Fruit fly (Drosophila melanogaster) whole organism, prepupa: ENCODE measurements around the gene CG14036.

ENCODE experiments used
- Blimp-1 ChIP-seq: fragments of 200-800 bp; sonication (Bioruptor generic); optimal IDR thresholded peaks from 3 replicates; lab custom pipeline; 2017; ENCODE audit warnings: missing biosample characterization, missing genetic modification characterization, mild to moderate bottlenecking, moderate library complexity, missing genetic modification reagents
- CG10631 ChIP-seq: fragments of 200-800 bp; sonication (Bioruptor generic); optimal IDR thresholded peaks from 2 replicates; lab custom pipeline; 2016; ENCODE audit warnings: missing biosample characterization, missing genetic modification characterization
- CG10669 ChIP-seq: fragments of 200-800 bp; sonication (Bioruptor generic); optimal IDR thresholded peaks from 3 replicates; lab custom pipeline; 2018; ENCODE audit warnings: missing biosample characterization, mild to moderate bottlenecking, missing genetic modification characterization, moderate library complexity
- CG11294 ChIP-seq: fragments of 200-800 bp; sonication (Bioruptor generic); IDR thresholded peaks from 2 replicates; pipeline ENCODE4 v1.3.6; 2022; ENCODE audit warnings: missing biosample characterization, missing genetic modification characterization
- CG11762 ChIP-seq: fragments of 200-800 bp; sonication (Bioruptor generic); optimal IDR thresholded peaks from 3 replicates; lab custom pipeline; 2016; ENCODE audit warnings: missing biosample characterization, missing genetic modification characterization; ENCODE audit not compliant: insufficient read depth
- CG11902 ChIP-seq: fragments of 200-800 bp; sonication (Bioruptor generic); optimal IDR thresholded peaks from 3 replicates; lab custom pipeline; 2016; ENCODE audit warnings: missing biosample characterization, missing genetic modification characterization
- CG15336 ChIP-seq: fragments of 200-800 bp; sonication (Bioruptor generic); IDR thresholded peaks from 2 replicates; pipeline ENCODE4 v1.3.6; 2022; ENCODE audit warnings: missing biosample characterization, missing genetic modification characterization
- CG1621 ChIP-seq: fragments of 200-800 bp; sonication (Bioruptor generic); optimal IDR thresholded peaks from 3 replicates; lab custom pipeline; 2018; ENCODE audit warnings: missing biosample characterization, mild to moderate bottlenecking, missing genetic modification characterization
- CG3032 ChIP-seq: fragments of 200-800 bp; optimal IDR thresholded peaks from 2 replicates; lab custom pipeline; 2019; ENCODE audit warnings: missing biosample characterization, mild to moderate bottlenecking, missing genetic modification characterization, moderate library complexity
- CG31627 ChIP-seq: fragments of 200-800 bp; sonication (Bioruptor generic); optimal IDR thresholded peaks from 3 replicates; lab custom pipeline; 2016; ENCODE audit warnings: missing biosample characterization, missing genetic modification characterization
- CG32006 ChIP-seq: fragments of 200-800 bp; sonication (Bioruptor generic); optimal IDR thresholded peaks from 3 replicates; lab custom pipeline; 2017; ENCODE audit warnings: missing biosample characterization, mild to moderate bottlenecking, missing genetic modification characterization
- CG4318 ChIP-seq: fragments of 200-800 bp; sonication (Bioruptor generic); optimal IDR thresholded peaks from 3 replicates; lab custom pipeline; 2017; ENCODE audit warnings: missing biosample characterization, mild to moderate bottlenecking, missing genetic modification characterization
- CG6163 ChIP-seq: fragments of 200-800 bp; sonication (Bioruptor generic); IDR thresholded peaks from 3 replicates; pipeline ENCODE4 v1.3.6; 2022; ENCODE audit warnings: missing biosample characterization, missing genetic modification characterization
- CG6276 ChIP-seq: fragments of 200-800 bp; sonication (Bioruptor generic); optimal IDR thresholded peaks from 2 replicates; lab custom pipeline; 2017; ENCODE audit warnings: missing biosample characterization, mild to moderate bottlenecking, missing genetic modification characterization
- CG6792 ChIP-seq: fragments of 200-800 bp; sonication (Bioruptor generic); optimal IDR thresholded peaks from 3 replicates; lab custom pipeline; 2016; ENCODE audit warnings: missing biosample characterization, missing genetic modification characterization
- CG6808 ChIP-seq: fragments of 200-800 bp; sonication (Bioruptor generic); optimal IDR thresholded peaks from 3 replicates; lab custom pipeline; 2017; ENCODE audit warnings: missing biosample characterization, missing genetic modification characterization, mild to moderate bottlenecking, moderate library complexity, missing genetic modification reagents
- CG7368 ChIP-seq: fragments of 200-800 bp; sonication (Bioruptor generic); optimal IDR thresholded peaks from 3 replicates; lab custom pipeline; 2016; ENCODE audit warnings: missing biosample characterization, missing genetic modification characterization
- CG8319 ChIP-seq: fragments of 200-800 bp; sonication (Bioruptor generic); optimal IDR thresholded peaks from 3 replicates; lab custom pipeline; 2016; ENCODE audit warnings: missing biosample characterization, missing genetic modification characterization
- CG8632 ChIP-seq: fragments of 200-800 bp; sonication (Bioruptor generic); optimal IDR thresholded peaks from 3 replicates; lab custom pipeline; 2016; ENCODE audit warnings: missing biosample characterization, missing genetic modification characterization
- CG9139 ChIP-seq: fragments of 200-800 bp; sonication (Bioruptor generic); optimal IDR thresholded peaks from 3 replicates; lab custom pipeline; 2017; ENCODE audit warnings: missing biosample characterization, mild to moderate bottlenecking, missing genetic modification characterization
- Eip75B ChIP-seq: fragments of 200-800 bp; sonication (Bioruptor generic); optimal IDR thresholded peaks from 3 replicates; lab custom pipeline; 2016; ENCODE audit warnings: missing biosample characterization, missing genetic modification characterization
- Eip78C ChIP-seq: fragments of 200-800 bp; sonication (Bioruptor generic); peaks from one replicate; lab custom pipeline; 2016; ENCODE audit warnings: missing biosample characterization, missing genetic modification characterization
- Ets96B ChIP-seq: fragments of 200-800 bp; optimal IDR thresholded peaks from 2 replicates; lab custom pipeline; 2019; ENCODE audit warnings: missing biosample characterization, mild to moderate bottlenecking, missing genetic modification characterization, moderate library complexity
- Gug ChIP-seq: fragments of 200-800 bp; sonication (Bioruptor generic); IDR thresholded peaks from 2 replicates; pipeline ENCODE4 v1.3.6; 2022; ENCODE audit warnings: missing biosample characterization, missing genetic modification characterization
- Hr39 ChIP-seq: fragments of 200-800 bp; sonication (Bioruptor generic); optimal IDR thresholded peaks from 2 replicates; lab custom pipeline; 2016; ENCODE audit warnings: missing biosample characterization, missing genetic modification characterization
- Hr4 ChIP-seq: fragments of 200-800 bp; sonication (Bioruptor generic); optimal IDR thresholded peaks from 3 replicates; lab custom pipeline; 2016; ENCODE audit warnings: missing biosample characterization, missing genetic modification characterization
- OdsH ChIP-seq: fragments of 200-800 bp; sonication (Bioruptor generic); optimal IDR thresholded peaks from 3 replicates; lab custom pipeline; 2016; ENCODE audit warnings: missing biosample characterization, missing genetic modification characterization
- Smox ChIP-seq: fragments of 200-800 bp; sonication (Bioruptor generic); optimal IDR thresholded peaks from 3 replicates; lab custom pipeline; 2016; ENCODE audit warnings: missing biosample characterization, missing genetic modification characterization
- Sox14 ChIP-seq: fragments of 200-800 bp; sonication (Bioruptor generic); optimal IDR thresholded peaks from 3 replicates; lab custom pipeline; 2016; ENCODE audit warnings: missing biosample characterization, missing genetic modification characterization
- Sox15 ChIP-seq: fragments of 200-800 bp; sonication (Bioruptor generic); optimal IDR thresholded peaks from 3 replicates; lab custom pipeline; 2016; ENCODE audit warnings: missing biosample characterization, missing genetic modification characterization
- achi ChIP-seq: fragments of 200-800 bp; sonication (Bioruptor generic); optimal IDR thresholded peaks from 3 replicates; lab custom pipeline; 2016; ENCODE audit warnings: missing biosample characterization, missing genetic modification characterization
- acj6 ChIP-seq: fragments of 200-800 bp; sonication (Bioruptor generic); optimal IDR thresholded peaks from 3 replicates; lab custom pipeline; 2016; ENCODE audit warnings: missing biosample characterization, missing genetic modification characterization
- cyc ChIP-seq: fragments of 200-800 bp; sonication (Bioruptor generic); optimal IDR thresholded peaks from 3 replicates; lab custom pipeline; 2016; ENCODE audit warnings: missing biosample characterization, missing genetic modification characterization
- dsx ChIP-seq: fragments of 200-800 bp; optimal IDR thresholded peaks from 3 replicates; lab custom pipeline; 2019; ENCODE audit warnings: missing biosample characterization, mild to moderate bottlenecking, missing genetic modification characterization, moderate library complexity; ENCODE audit not compliant: poor library complexity, severe bottlenecking
- eg ChIP-seq: fragments of 200-800 bp; sonication (Bioruptor generic); IDR thresholded peaks from 3 replicates; pipeline ENCODE4 v1.3.6; 2022; ENCODE audit warnings: missing biosample characterization, missing genetic modification characterization
- esn ChIP-seq: fragments of 200-800 bp; sonication (Bioruptor generic); optimal IDR thresholded peaks from 2 replicates; lab custom pipeline; 2016; ENCODE audit warnings: missing biosample characterization, mild to moderate bottlenecking, missing genetic modification characterization, moderate library complexity
- fd59A ChIP-seq: fragments of 200-800 bp; sonication (Bioruptor generic); optimal IDR thresholded peaks from 2 replicates; lab custom pipeline; 2017; ENCODE audit warnings: missing biosample characterization, mild to moderate bottlenecking, missing genetic modification characterization, missing genetic modification reagents
- fd85E ChIP-seq: fragments of 200-800 bp; sonication (Bioruptor generic); optimal IDR thresholded peaks from 3 replicates; lab custom pipeline; 2016; ENCODE audit warnings: missing biosample characterization, missing genetic modification characterization
- fkh ChIP-seq: fragments of 200-800 bp; sonication (Bioruptor generic); optimal IDR thresholded peaks from 3 replicates; lab custom pipeline; 2017; ENCODE audit warnings: missing biosample characterization, mild to moderate bottlenecking, missing genetic modification characterization, moderate library complexity
- pdm3 ChIP-seq: fragments of 200-800 bp; sonication (Bioruptor generic); optimal IDR thresholded peaks from 3 replicates; lab custom pipeline; 2016; ENCODE audit warnings: missing biosample characterization, missing genetic modification characterization
- spab ChIP-seq: fragments of 200-800 bp; sonication (Bioruptor generic); optimal IDR thresholded peaks from 2 replicates; lab custom pipeline; 2017; ENCODE audit warnings: missing biosample characterization, mild to moderate bottlenecking, missing genetic modification characterization, missing genetic modification reagents
- ss ChIP-seq, 2 experiments: fragments of 200-800 bp; sonication (Bioruptor generic); optimal IDR thresholded peaks; 2 replicates in 1 of 2; 3 replicates in 1 of 2; lab custom pipeline; 2017 to 2018; ENCODE audit warnings: mild to moderate bottlenecking in 2 of 2, missing biosample characterization in 2 of 2, missing genetic modification characterization in 2 of 2, moderate library complexity in 1 of 2
- svp ChIP-seq: fragments of 200-800 bp; sonication (Bioruptor generic); peaks from one replicate; lab custom pipeline; 2016; ENCODE audit warnings: missing biosample characterization, missing genetic modification characterization
- vri ChIP-seq: fragments of 200-800 bp; sonication (Bioruptor generic); optimal IDR thresholded peaks from 3 replicates; lab custom pipeline; 2016; ENCODE audit warnings: missing biosample characterization, mild to moderate bottlenecking, missing genetic modification characterization

Gene CG14036

dm6 chr2L:5049974-5050373 is 4.8 kb downstream of the CG14036 start:
- TF ChIP-seq CG1621 (tag; lab: Kevin White, UChicago) (peak; percentile 58), Sox15 (GFP tag; lab: Kevin White, UChicago) (no peak), CG6276 (GFP tag; lab: Kevin White, UChicago) (peak; percentile 18), Eip75B (GFP tag; lab: Kevin White, UChicago) (no peak), CG32006 (GFP tag; lab: Kevin White, UChicago) (peak; percentile 37), svp (no peak), CG8319 (GFP tag; lab: Kevin White, UChicago) (no peak), Gug (no peak), acj6 (GFP tag; lab: Kevin White, UChicago) (no peak), dsx (GFP tag; lab: Kevin White, UChicago) (no peak), CG11762 (GFP tag; lab: Kevin White, UChicago) (no peak), CG6163 (GFP tag; lab: Robert Waterston, UW) (no peak), CG31627 (GFP tag; lab: Kevin White, UChicago) (no peak), CG4318 (no peak), Eip78C (no peak), eg (GFP tag; lab: Robert Waterston, UW) (no peak), CG3032 (tag; lab: Kevin White, UChicago) (no peak), cyc (no peak), Smox (GFP tag; lab: Kevin White, UChicago) (no peak), pdm3 (GFP tag; lab: Kevin White, UChicago) (no peak)

- TF ChIP-seq CG31627 (GFP tag; lab: Kevin White, UChicago) (no peak), CG32006 (GFP tag; lab: Kevin White, UChicago) (no peak), CG6808 (GFP tag; lab: Kevin White, UChicago) (no peak), achi (GFP tag; lab: Kevin White, UChicago) (no peak), CG10631 (no peak), Eip78C (peak; percentile 32), Smox (GFP tag; lab: Kevin White, UChicago) (no peak)
Measured at dm6 chr2L:5046261-5046660, 8.6 kb downstream of the CG14036 start.

DNA sequence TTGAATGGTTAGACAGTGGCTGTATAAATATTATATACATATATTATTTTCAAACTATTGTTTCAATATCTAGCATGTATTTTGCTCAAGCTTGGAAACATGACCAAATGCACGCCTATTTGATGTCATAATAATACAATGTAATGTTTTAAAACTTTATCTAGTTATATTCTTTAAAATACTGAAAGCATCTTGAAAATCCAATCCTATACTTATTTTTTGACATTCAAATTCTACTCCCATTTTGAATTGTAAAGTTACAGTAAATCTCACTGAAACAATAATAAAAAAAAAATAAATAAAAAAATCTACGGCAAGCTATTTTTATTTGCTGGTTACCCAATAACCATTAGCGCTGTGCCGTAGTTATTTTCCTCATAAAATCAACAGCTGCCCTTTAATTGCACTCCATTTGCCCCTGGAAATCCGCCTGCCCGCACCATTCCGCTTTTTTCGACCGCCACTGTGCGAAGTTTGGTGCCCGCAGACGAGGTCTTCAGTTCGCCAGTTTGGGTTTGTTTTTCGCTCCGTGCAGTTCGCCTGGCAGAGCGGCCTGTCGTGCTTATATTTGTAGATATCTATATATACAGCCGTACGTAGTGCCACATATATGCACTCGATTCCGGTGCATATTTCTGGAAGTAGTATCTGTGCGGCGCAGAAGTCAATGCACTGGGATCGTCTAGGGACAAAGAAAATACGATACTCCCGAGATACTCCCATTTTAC is 9.8 kb downstream of the CG14036 start:
- TF ChIP-seq fd59A (GFP tag; lab: Kevin White, UChicago) (no peak), CG10631 (peak; percentile 57), OdsH (peak; percentile 65), CG7368 (GFP tag; lab: Kevin White, UChicago) (no peak), esn (peak; percentile 60), ss (GFP tag; optimal IDR thresholded peaks at IDR 0.05; lab: Kevin White, UChicago) (peak in 1 of 2 experiments; percentile 28), CG3032 (tag; lab: Kevin White, UChicago) (peak; percentile 11), Smox (GFP tag; lab: Kevin White, UChicago) (peak; percentile 46), CG1621 (tag; lab: Kevin White, UChicago) (peak; percentile 20), CG32006 (GFP tag; lab: Kevin White, UChicago) (peak; percentile 70), CG11762 (GFP tag; lab: Kevin White, UChicago) (no peak), CG6792 (peak; percentile 11), Eip78C (peak; percentile 78), Gug (peak; percentile 18; the same call in 1 of the 2 replicates), CG11902 (GFP tag; lab: Kevin White, UChicago) (peak; percentile 20), CG4318 (peak; percentile 49), CG8632 (GFP tag; lab: Kevin White, UChicago) (peak; percentile 24), achi (GFP tag; lab: Kevin White, UChicago) (peak; percentile 58), Hr4 (GFP tag; lab: Kevin White, UChicago) (peak; percentile 63), CG10669 (peak; percentile 29), vri (GFP tag; lab: Kevin White, UChicago) (peak; percentile 97), spab (no peak), fd85E (GFP tag; lab: Kevin White, UChicago) (peak; percentile 14), Hr39 (GFP tag; lab: Kevin White, UChicago) (peak; percentile 37), cyc (peak; percentile 40), Blimp-1 (GFP tag; lab: Kevin White, UChicago) (no peak), Sox14 (GFP tag; lab: Kevin White, UChicago) (peak; percentile 66), CG11294 (GFP tag; lab: Robert Waterston, UW) (peak; percentile 17; the same call in 1 of the 2 replicates), Ets96B (tag; lab: Kevin White, UChicago) (no peak), CG9139 (GFP tag; lab: Kevin White, UChicago) (peak; percentile 7), fkh (peak; percentile 38), CG6163 (GFP tag; lab: Robert Waterston, UW) (peak; percentile 59), CG15336 (GFP tag; lab: Robert Waterston, UW) (peak; percentile 49; the same call in 1 of the 2 replicates)
